Worm (Caenorhabditis elegans): Measurements from ENCODE around the gene top-2.

The top-2 gene

DNA sequence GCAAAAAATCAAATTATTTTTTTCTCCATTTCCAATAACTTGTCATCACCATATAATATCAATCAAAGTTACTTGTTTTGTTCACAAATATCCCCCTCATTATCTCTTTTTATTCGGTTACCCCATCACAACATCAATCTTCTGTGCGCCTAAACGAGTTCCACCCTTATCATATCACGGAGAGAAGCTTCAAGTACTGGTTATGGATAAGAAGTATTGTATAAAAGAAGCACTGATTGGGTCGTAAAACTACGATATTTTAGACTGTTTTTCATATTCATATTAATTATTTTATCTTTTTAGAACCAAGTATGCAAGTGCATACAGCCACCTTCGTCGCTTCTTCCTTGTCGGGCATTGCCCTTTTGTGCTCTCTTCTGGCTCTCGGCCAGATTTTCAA, 6.7 kb upstream of the top-2 start, which contains the start of gene col-84:
col-84 (plus strand) TSS at position 301 of the 400 bp plus-strand sequence.
- TF ChIP-seq nhr-25 (tag; optimal IDR thresholded peaks at IDR 0.05; ENCODE audit: borderline replicate concordance, insufficient read depth): no peak
- no peak for TF ChIP-seq ceh-82 (tag; optimal IDR thresholded peaks at IDR 0.05)
- no peak for TF ChIP-seq nhr-111 (GFP tag; optimal IDR thresholded peaks at IDR 0.05)
- no peak for TF ChIP-seq ama-1 (optimal IDR thresholded peaks at IDR 0.05)
- TF ChIP-seq lim-7 (GFP tag; IDR thresholded peaks at IDR 0.05): no peak
- no peak for TF ChIP-seq saeg-2 (GFP tag; IDR thresholded peaks at IDR 0.05)
- no peak for TF ChIP-seq arid-1 (GFP tag; conservative IDR thresholded peaks at IDR 0.05)
- TF ChIP-seq zfp-2 (tag; optimal IDR thresholded peaks at IDR 0.05): no peak
- TF ChIP-seq lin-29 (GFP tag; IDR thresholded peaks at IDR 0.05): no peak
- TF ChIP-seq D1046.2 (GFP tag; IDR thresholded peaks at IDR 0.05): no peak
- no peak for TF ChIP-seq F37D6.2 (tag; optimal IDR thresholded peaks at IDR 0.05)

DNA sequence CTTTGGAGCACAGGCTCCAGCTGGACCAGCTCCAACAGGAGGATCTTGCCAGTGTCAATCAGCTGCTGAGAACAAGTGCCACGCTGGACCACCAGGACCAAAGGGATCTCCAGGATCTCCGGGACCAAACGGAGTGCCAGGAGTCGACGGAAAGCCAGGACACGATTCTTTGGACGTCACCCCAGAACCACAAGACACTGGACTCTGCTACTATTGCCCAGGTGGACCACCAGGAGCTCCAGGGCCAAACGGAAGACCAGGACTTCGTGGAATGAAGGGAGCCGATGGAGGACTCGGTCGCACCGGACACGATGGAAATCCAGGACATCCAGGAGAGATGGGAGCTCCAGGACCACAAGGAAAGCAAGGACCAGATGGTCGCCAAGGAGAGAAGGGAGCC, 6.1 kb upstream of the top-2 start:
- no peak for TF ChIP-seq lin-39 (tag; optimal IDR thresholded peaks at IDR 0.05)
- peak; percentile 78 for TF ChIP-seq set-16 (GFP tag; IDR thresholded peaks at IDR 0.05)
- TF ChIP-seq ama-1 (optimal IDR thresholded peaks at IDR 0.05): no peak

ce11 chrII:11879784-11880183, 4.8 kb downstream of the top-2 start:
- TF ChIP-seq unc-62 (GFP tag; optimal IDR thresholded peaks at IDR 0.05 in 1 of 2): peak in 1 of 2 experiments; percentile 22
- TF ChIP-seq unc-62 (tag; optimal IDR thresholded peaks at IDR 0.05): no peak
- 0 out of 2 replicates have a peak, but pooled peaks have one; percentile 8 for TF ChIP-seq tra-1 (GFP tag; IDR thresholded peaks at IDR 0.05)
- no peak for TF ChIP-seq F37D6.2 (tag; optimal IDR thresholded peaks at IDR 0.05)
- no peak for TF ChIP-seq lin-29 (GFP tag; IDR thresholded peaks at IDR 0.05)
- TF ChIP-seq lin-1 (GFP tag; IDR thresholded peaks at IDR 0.05): no peak
- TF ChIP-seq set-16 (GFP tag; IDR thresholded peaks at IDR 0.05): peak; percentile 80
- TF ChIP-seq aly-2 (tag; optimal IDR thresholded peaks at IDR 0.05): peak; percentile 88
- TF ChIP-seq spr-1 (tag; optimal IDR thresholded peaks at IDR 0.05): no peak
- no peak for TF ChIP-seq F26F4.8 (GFP tag; conservative IDR thresholded peaks at IDR 0.05)
- no peak for TF ChIP-seq zip-2 (tag; optimal IDR thresholded peaks at IDR 0.05)
- TF ChIP-seq nhr-237 (tag; optimal IDR thresholded peaks at IDR 0.05): no peak

- TF ChIP-seq mdt-29 (GFP tag; IDR thresholded peaks at IDR 0.05) (peak; percentile 36; the same call in 1 of the 2 replicates), hmg-1.1 (GFP tag; IDR thresholded peaks at IDR 0.05) (no peak), lin-29 (GFP tag; IDR thresholded peaks at IDR 0.05) (no peak), gei-8 (GFP tag; optimal IDR thresholded peaks at IDR 0.05) (no peak), T20F7.1 (GFP tag; optimal IDR thresholded peaks at IDR 0.05) (no peak), unc-130 (GFP tag; optimal IDR thresholded peaks at IDR 0.05) (peak; percentile 34), hlh-11 (tag; optimal IDR thresholded peaks at IDR 0.05) (no peak), fos-1 (tag; optimal IDR thresholded peaks at IDR 0.05) (no peak), nhr-48 (tag; optimal IDR thresholded peaks at IDR 0.05) (peak; percentile 12), Y105C5A.15 (GFP tag; IDR thresholded peaks at IDR 0.05) (peak; percentile 71; the same call in 1 of the 2 replicates), unc-62 (GFP tag; optimal IDR thresholded peaks at IDR 0.05 in 1 of 2) (peak in 1 of 2 experiments; percentile 60), unc-62 (tag; optimal IDR thresholded peaks at IDR 0.05) (no peak), lin-1 (GFP tag; IDR thresholded peaks at IDR 0.05) (no peak), mes-2 (tag; optimal IDR thresholded peaks at IDR 0.05; ENCODE audit: poor library complexity, severe bottlenecking) (peak; percentile 32), ztf-11 (tag; optimal IDR thresholded peaks at IDR 0.05) (no peak), arid-1 (GFP tag; conservative IDR thresholded peaks at IDR 0.05) (peak; percentile 52; the same call in 1 of the 2 replicates), zag-1 (tag; optimal IDR thresholded peaks at IDR 0.05) (no peak), dmd-6 (GFP tag; IDR thresholded peaks at IDR 0.05) (no peak), Y75B8A.6 (GFP tag; IDR thresholded peaks at IDR 0.05) (no peak), spr-3 (GFP tag; optimal IDR thresholded peaks at IDR 0.05) (no peak), tag-97 (GFP tag; IDR thresholded peaks at IDR 0.05) (no peak), lin-38 (GFP tag; IDR thresholded peaks at IDR 0.05) (peak; percentile 75), snpc-4 (tag; optimal IDR thresholded peaks at IDR 0.05) (no peak), hlh-30 (tag; optimal IDR thresholded peaks at IDR 0.05; ENCODE audit: insufficient read depth) (no peak), F26F4.8 (GFP tag; conservative IDR thresholded peaks at IDR 0.05) (no peak), nhr-6 (tag; optimal IDR thresholded peaks at IDR 0.05) (no peak), aha-1 (tag) (peak; percentile 7), lin-39 (tag; optimal IDR thresholded peaks at IDR 0.05) (no peak)
Observed at ce11 chrII:11880456-11881353, 5.8 kb downstream of the top-2 start.

Data from whole organism, L4 larva.